Fruit fly (Drosophila melanogaster) whole organism, embryonic: Measurements from ENCODE around the gene H2.0.

Experiments
- Ada2b ChIP-seq: fragments of 200-800 bp; sonication (Bioruptor generic); IDR thresholded peaks from 2 replicates; pipeline ENCODE4 v1.3.6; 2022; ENCODE audit warnings: missing biosample characterization, missing genetic modification characterization
- BtbVII ChIP-seq: fragments of 200-800 bp; sonication (Bioruptor generic); optimal IDR thresholded peaks from 3 replicates; lab custom pipeline; 2017; ENCODE audit warnings: missing biosample characterization, mild to moderate bottlenecking, missing genetic modification characterization
- CG11247 ChIP-seq: fragments of 200-800 bp; sonication (Bioruptor generic); IDR thresholded peaks from 2 replicates; pipeline ENCODE4 v1.3.6; 2022; ENCODE audit warnings: missing biosample characterization, missing genetic modification characterization
- CG14710 ChIP-seq: fragments of 200-800 bp; sonication (Bioruptor generic); optimal IDR thresholded peaks from 3 replicates; lab custom pipeline; 2019; ENCODE audit warnings: missing biosample characterization, mild to moderate bottlenecking, missing genetic modification characterization, moderate library complexity
- CG15601 ChIP-seq: fragments of 200-800 bp; sonication (Bioruptor generic); optimal IDR thresholded peaks from 3 replicates; lab custom pipeline; 2019; ENCODE audit warnings: missing biosample characterization, mild to moderate bottlenecking, missing genetic modification characterization, moderate library complexity
- CG16863 ChIP-seq: fragments of 200-800 bp; sonication (Bioruptor generic); optimal IDR thresholded peaks from 3 replicates; lab custom pipeline; 2016; ENCODE audit warnings: missing biosample characterization, missing genetic modification characterization
- CG17612 ChIP-seq: fragments of 200-800 bp; sonication (Bioruptor generic); IDR thresholded peaks from 2 replicates; pipeline ENCODE4 v1.3.6; 2022; ENCODE audit warnings: missing biosample characterization, missing genetic modification characterization
- CG18619 ChIP-seq: fragments of 200-800 bp; sonication (Bioruptor generic); optimal IDR thresholded peaks from 3 replicates; lab custom pipeline; 2017; ENCODE audit warnings: missing biosample characterization, mild to moderate bottlenecking, missing genetic modification characterization
- CG31365 ChIP-seq: fragments of 200-800 bp; sonication (Bioruptor generic); optimal IDR thresholded peaks from 2 replicates; lab custom pipeline; 2018; ENCODE audit warnings: missing biosample characterization, mild to moderate bottlenecking, missing genetic modification characterization
- CG3407 ChIP-seq: fragments of 200-800 bp; sonication (Bioruptor generic); optimal IDR thresholded peaks from 2 replicates; lab custom pipeline; 2018; ENCODE audit warnings: missing biosample characterization, mild to moderate bottlenecking, missing genetic modification characterization
- CG3847 ChIP-seq: fragments of 200-800 bp; sonication (Bioruptor generic); IDR thresholded peaks from 2 replicates; pipeline ENCODE4 v1.3.6; 2022; ENCODE audit warnings: missing biosample characterization, missing genetic modification characterization
- CG6254 ChIP-seq: fragments of 200-800 bp; sonication (Bioruptor generic); optimal IDR thresholded peaks from 3 replicates; lab custom pipeline; 2017; ENCODE audit warnings: mild to moderate bottlenecking, missing biosample characterization, missing genetic modification reagents, missing genetic modification characterization
- CG6791 ChIP-seq: fragments of 200-800 bp; sonication (Bioruptor generic); IDR thresholded peaks from 3 replicates; pipeline ENCODE4 v1.3.6; 2022; ENCODE audit warnings: missing biosample characterization, missing genetic modification characterization; ENCODE audit not compliant: partially characterized antibody
- CG7372 ChIP-seq: fragments of 200-800 bp; sonication (Bioruptor generic); IDR thresholded peaks from 2 replicates; pipeline ENCODE4 v1.3.6; 2022; ENCODE audit warnings: missing biosample characterization, missing genetic modification characterization
- CG8290 ChIP-seq, 3 experiments: fragments of 200-800 bp; sonication (Bioruptor generic); optimal IDR thresholded peaks; 2 replicates each; lab custom pipeline; 2016 to 2019; ENCODE audit warnings: missing biosample characterization in 3 of 3, missing genetic modification characterization in 3 of 3, mild to moderate bottlenecking in 2 of 3, moderate library complexity in 1 of 3
- CG9817 ChIP-seq: fragments of 200-800 bp; sonication (Bioruptor generic); optimal IDR thresholded peaks from 2 replicates; lab custom pipeline; 2018; ENCODE audit warnings: missing biosample characterization, mild to moderate bottlenecking, missing genetic modification characterization, moderate library complexity
- Dip3 ChIP-seq: fragments of 200-800 bp; sonication (Bioruptor generic); optimal IDR thresholded peaks from 3 replicates; lab custom pipeline; 2016; ENCODE audit warnings: missing biosample characterization, missing genetic modification characterization
- Fer1 ChIP-seq: fragments of 200-800 bp; sonication (Bioruptor generic); optimal IDR thresholded peaks from 2 replicates; lab custom pipeline; 2017; ENCODE audit warnings: missing biosample characterization, mild to moderate bottlenecking, missing genetic modification characterization
- Gsc ChIP-seq: fragments of 200-800 bp; sonication (Bioruptor generic); IDR thresholded peaks from 2 replicates; pipeline ENCODE4 v1.3.6; 2022; ENCODE audit warnings: missing biosample characterization, missing genetic modification characterization
- H15 ChIP-seq: fragments of 200-800 bp; sonication (Bioruptor generic); IDR thresholded peaks from 3 replicates; pipeline ENCODE4 v1.3.6; 2022; ENCODE audit warnings: missing biosample characterization, missing genetic modification characterization
- Hey ChIP-seq: fragments of 200-800 bp; sonication (Bioruptor generic); optimal IDR thresholded peaks from 3 replicates; lab custom pipeline; 2018; ENCODE audit warnings: missing biosample characterization, mild to moderate bottlenecking, missing genetic modification characterization
- HmgD ChIP-seq: fragments of 200-800 bp; sonication (Bioruptor generic); optimal IDR thresholded peaks from 3 replicates; lab custom pipeline; 2016; ENCODE audit warnings: missing biosample characterization, missing genetic modification characterization
- Hr3 ChIP-seq: fragments of 200-800 bp; sonication (Bioruptor generic); optimal IDR thresholded peaks from 3 replicates; lab custom pipeline; 2016; ENCODE audit warnings: missing biosample characterization, missing genetic modification characterization
- MESR4 ChIP-seq: fragments of 200-800 bp; sonication (Bioruptor generic); optimal IDR thresholded peaks from 2 replicates; lab custom pipeline; 2018; ENCODE audit warnings: missing biosample characterization, mild to moderate bottlenecking, missing genetic modification characterization, moderate library complexity
- MTF-1 ChIP-seq: fragments of 200-800 bp; sonication (Bioruptor generic); optimal IDR thresholded peaks from 2 replicates; lab custom pipeline; 2018; ENCODE audit warnings: missing biosample characterization, mild to moderate bottlenecking, missing genetic modification characterization, borderline replicate concordance
- Meics ChIP-seq: fragments of 200-800 bp; sonication (Bioruptor generic); optimal IDR thresholded peaks from 2 replicates; lab custom pipeline; 2017; ENCODE audit warnings: missing biosample characterization, mild to moderate bottlenecking, missing genetic modification characterization
- Nf-YC ChIP-seq: fragments of 200-800 bp; optimal IDR thresholded peaks from 3 replicates; lab custom pipeline; 2019; ENCODE audit warnings: missing biosample characterization, mild to moderate bottlenecking, missing genetic modification characterization, moderate library complexity
- Side ChIP-seq: fragments of 200-800 bp; sonication (Bioruptor generic); optimal IDR thresholded peaks from 2 replicates; lab custom pipeline; 2016; ENCODE audit warnings: missing biosample characterization, missing genetic modification characterization
- Xbp1 ChIP-seq: fragments of 200-800 bp; sonication (Bioruptor generic); optimal IDR thresholded peaks from 3 replicates; lab custom pipeline; 2016; ENCODE audit warnings: missing biosample characterization, mild to moderate bottlenecking, missing genetic modification characterization
- ac ChIP-seq: fragments of 200-800 bp; sonication (Bioruptor generic); optimal IDR thresholded peaks from 3 replicates; lab custom pipeline; 2017; ENCODE audit warnings: missing biosample characterization, mild to moderate bottlenecking, missing genetic modification characterization
- aop ChIP-seq: fragments of 200-800 bp; sonication (Bioruptor generic); IDR thresholded peaks from 2 replicates; pipeline ENCODE4 v1.3.6; 2022; ENCODE audit warnings: missing biosample characterization, missing genetic modification characterization
- bbx ChIP-seq: fragments of 200-800 bp; sonication (Bioruptor generic); IDR thresholded peaks from 2 replicates; pipeline ENCODE4 v1.3.6; 2022; ENCODE audit warnings: missing biosample characterization, missing genetic modification characterization; ENCODE audit not compliant: partially characterized antibody
- cg ChIP-seq: fragments of 200-800 bp; sonication (Bioruptor generic); optimal IDR thresholded peaks from 3 replicates; lab custom pipeline; 2019; ENCODE audit warnings: missing biosample characterization, mild to moderate bottlenecking, missing genetic modification characterization, moderate library complexity
- exex ChIP-seq: fragments of 200-800 bp; sonication (Bioruptor generic); optimal IDR thresholded peaks from 4 replicates; lab custom pipeline; 2018; ENCODE audit warnings: missing biosample characterization, mild to moderate bottlenecking, missing genetic modification characterization, moderate library complexity
- fd102C ChIP-seq: fragments of 200-800 bp; sonication (Bioruptor generic); optimal IDR thresholded peaks from 2 replicates; lab custom pipeline; 2018; ENCODE audit warnings: missing biosample characterization, mild to moderate bottlenecking, missing genetic modification characterization, moderate library complexity
- fd3F ChIP-seq: fragments of 200-800 bp; sonication (Bioruptor generic); optimal IDR thresholded peaks from 2 replicates; lab custom pipeline; 2018; ENCODE audit warnings: missing biosample characterization, mild to moderate bottlenecking, missing genetic modification characterization, moderate library complexity
- her ChIP-seq: fragments of 200-800 bp; sonication (Bioruptor generic); optimal IDR thresholded peaks from 2 replicates; lab custom pipeline; 2016; ENCODE audit warnings: missing biosample characterization, missing genetic modification characterization
- jumu ChIP-seq: fragments of 200-800 bp; sonication (Bioruptor generic); optimal IDR thresholded peaks from 3 replicates; lab custom pipeline; 2016; ENCODE audit warnings: missing biosample characterization, missing genetic modification characterization
- lola ChIP-seq, 3 experiments: fragments of >200 bp in 2 of 3; fragments of 200-800 bp in 1 of 3; sonication (Bioruptor generic) in 1 of 3; optimal IDR thresholded peaks; 2 replicates each; lab custom pipeline; 2017 to 2019; ENCODE audit warnings: missing biosample characterization in 3 of 3, missing genetic modification characterization in 3 of 3, mild to moderate bottlenecking in 1 of 3, moderate library complexity in 1 of 3
- pnt ChIP-seq: fragments of 200-800 bp; sonication (Bioruptor generic); optimal IDR thresholded peaks from 3 replicates; lab custom pipeline; 2016; ENCODE audit warnings: missing biosample characterization, missing genetic modification characterization
- prd ChIP-seq, 3 experiments: fragments of >200 bp in 2 of 3; fragments of 200-800 bp in 1 of 3; sonication (Bioruptor generic) in 1 of 3; optimal IDR thresholded peaks in 2 of 3; IDR thresholded peaks in 1 of 3; 2 replicates in 2 of 3; 3 replicates in 1 of 3; pipeline versions ENCODE4 v1.3.6 to Lab custom; 2017 to 2022; ENCODE audit warnings: missing biosample characterization in 1 of 3, missing genetic modification characterization in 1 of 3
- psq ChIP-seq: fragments of 200-800 bp; sonication (Bioruptor generic); optimal IDR thresholded peaks from 2 replicates; lab custom pipeline; 2017; ENCODE audit warnings: missing biosample characterization, missing genetic modification characterization
- ranshi ChIP-seq: fragments of 200-800 bp; sonication (Bioruptor generic); IDR thresholded peaks from 2 replicates; pipeline ENCODE4 v1.3.6; 2022; ENCODE audit warnings: missing biosample characterization, missing genetic modification characterization
- scrt ChIP-seq: fragments of 200-800 bp; sonication (Bioruptor generic); optimal IDR thresholded peaks from 2 replicates; lab custom pipeline; 2018; ENCODE audit warnings: missing biosample characterization, mild to moderate bottlenecking, missing genetic modification characterization, moderate library complexity
- sens ChIP-seq: fragments of 200-800 bp; sonication (Bioruptor generic); peaks from one replicate; lab custom pipeline; 2016; ENCODE audit warnings: missing biosample characterization, missing genetic modification characterization
- toy ChIP-seq: fragments of 200-800 bp; sonication (Bioruptor generic); IDR thresholded peaks from 2 replicates; pipeline ENCODE4 v1.3.6; 2022; ENCODE audit warnings: missing biosample characterization, missing genetic modification characterization
- usp ChIP-seq: fragments of >200 bp; optimal IDR thresholded peaks from 2 replicates; lab custom pipeline; 2017; ENCODE audit warnings: missing biosample characterization, missing genetic modification characterization
- vvl ChIP-seq: fragments of 200-800 bp; sonication (Bioruptor generic); IDR thresholded peaks from 2 replicates; pipeline ENCODE4 v1.3.6; 2022; ENCODE audit warnings: missing biosample characterization, missing genetic modification characterization

H2.0 gene

dm6 chr2L:6062382-6063082 is 43.3 kb upstream of the H2.0 start, which contains the start of the genes ND-51 and CG13994 (continued):
- TF ChIP-seq prd (optimal IDR thresholded peaks at IDR 0.05; lab: Kevin White, UChicago) (no peak), prd (GFP tag; IDR thresholded peaks at IDR 0.05; lab: Robert Waterston, UW) (peak; percentile 86), ranshi (GFP tag; lab: Robert Waterston, UW) (peak; percentile 87), Side (peak; percentile 82), bbx (GFP tag; lab: Robert Waterston, UW) (0 out of 2 replicates have a peak, but pooled peaks have one; percentile 9), her (peak; percentile 75), CG7372 (GFP tag; lab: Robert Waterston, UW) (peak; percentile 83), CG15601 (peak; percentile 83), CG9817 (peak; percentile 87), Hey (tag; lab: Kevin White, UChicago) (peak; percentile 49), CG11247 (GFP tag; lab: Robert Waterston, UW) (peak; percentile 66), sens (GFP tag; lab: Kevin White, UChicago) (peak; percentile 99), CG17612 (GFP tag; lab: Robert Waterston, UW) (0 out of 2 replicates have a peak, but pooled peaks have one; percentile 33), Hr3 (peak; percentile 78), CG6254 (GFP tag; lab: Kevin White, UChicago) (peak; percentile 63), Meics (GFP tag; lab: Kevin White, UChicago) (peak; percentile 79), scrt (GFP tag; lab: Kevin White, UChicago) (peak; percentile 70), Xbp1 (GFP tag; lab: Kevin White, UChicago) (peak; percentile 91), vvl (GFP tag; lab: Robert Waterston, UW) (peak; percentile 89), psq (GFP tag; lab: Kevin White, UChicago) (peak; percentile 17), ac (GFP tag; lab: Kevin White, UChicago) (peak; percentile 45), Fer1 (peak; percentile 79), CG6791 (no peak), Ada2b (GFP tag; lab: Robert Waterston, UW) (peak; percentile 85), toy (peak; percentile 45; the same call in 1 of the 2 replicates), CG31365 (tag; lab: Kevin White, UChicago) (no peak), MESR4 (peak; percentile 48), Nf-YC (tag; lab: Kevin White, UChicago) (peak; percentile 77), pnt (GFP tag; lab: Kevin White, UChicago) (peak; percentile 87), CG14710 (tag; lab: Kevin White, UChicago) (peak; percentile 91), BtbVII (GFP tag; lab: Kevin White, UChicago) (peak; percentile 55), CG16863 (peak; percentile 79), fd102C (no peak), jumu (peak; percentile 86), fd3F (GFP tag; lab: Kevin White, UChicago) (peak; percentile 77), cg (GFP tag; lab: Kevin White, UChicago) (no peak), usp (no peak), exex (peak; percentile 73), CG3407 (GFP tag; lab: Kevin White, UChicago) (peak; percentile 39), Gsc (GFP tag; lab: Robert Waterston, UW) (peak; percentile 25; the same call in 1 of the 2 replicates), CG3847 (GFP tag; lab: Robert Waterston, UW) (peak; percentile 88), HmgD (GFP tag; lab: Kevin White, UChicago) (peak; percentile 52), aop (GFP tag; lab: Robert Waterston, UW) (0 out of 2 replicates have a peak, but pooled peaks have one; percentile 25), H15 (GFP tag; lab: Robert Waterston, UW) (peak; percentile 84; the same call in 2 of the 3 replicates), MTF-1 (GFP tag; lab: Kevin White, UChicago) (peak; percentile 1), CG18619 (GFP tag; lab: Kevin White, UChicago) (peak; percentile 61), lola (GFP tag; optimal IDR thresholded peaks at IDR 0.05; lab: Kevin White, UChicago) (peak in 1 of 3 experiments; percentile 79), Dip3 (peak; percentile 88), CG8290 (GFP tag; optimal IDR thresholded peaks at IDR 0.05; lab: Kevin White, UChicago) (peak; percentile 72), CG8290 (tag; optimal IDR thresholded peaks at IDR 0.05; lab: Kevin White, UChicago) (peak; percentile 57 to 83)
